Fruit fly (Drosophila melanogaster): Measurements from ENCODE around the gene CG15011.

Gene CG15011

dm6 chr3L:4232227-4232626, 26.7 kb downstream of the CG15011 start:
- TF ChIP-seq CG11294 (GFP tag; IDR thresholded peaks at IDR 0.05) (no peak), CG1621 (tag; optimal IDR thresholded peaks at IDR 0.05) (peak; percentile 22)

DNA sequence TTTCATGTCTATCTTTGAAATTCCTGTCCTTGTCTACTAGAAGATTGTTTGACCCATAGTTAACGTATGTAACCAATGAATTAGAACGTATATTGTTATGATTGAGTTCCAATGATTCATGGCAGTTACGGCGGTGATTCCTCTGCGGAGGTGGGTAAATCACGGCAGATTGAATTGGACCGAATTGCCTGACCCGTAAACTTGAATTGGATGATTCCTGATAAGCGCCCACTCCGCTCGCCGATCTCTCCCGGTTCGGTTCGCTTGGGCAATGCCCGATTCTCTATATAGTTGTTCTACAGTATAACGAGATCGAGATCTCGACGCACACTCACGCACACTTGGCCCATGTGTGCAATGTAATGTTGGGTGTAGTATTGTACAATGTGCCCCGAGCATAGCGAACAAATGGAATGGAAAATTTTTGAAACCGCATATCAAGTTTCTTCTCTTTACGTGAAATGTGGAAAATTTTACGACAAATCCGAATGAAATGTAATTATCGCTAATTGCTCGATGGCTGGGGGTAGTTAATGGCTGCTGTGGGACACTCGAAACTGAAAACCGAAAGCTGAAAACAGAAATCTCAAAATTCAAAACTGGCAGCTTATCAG, 27.4 kb downstream of the CG15011 start:
- TF ChIP-seq svp (GFP tag) (peak; percentile 96), Eip78C (GFP tag) (no peak)

dm6 chr3L:4230357-4230901, 28.5 kb downstream of the CG15011 start:
- peak; percentile 92 for TF ChIP-seq Lpt (GFP tag; optimal IDR thresholded peaks at IDR 0.05)
- no peak for TF ChIP-seq Hr38 (GFP tag; optimal IDR thresholded peaks at IDR 0.05)
- TF ChIP-seq CG4318 (GFP tag; optimal IDR thresholded peaks at IDR 0.05), result peak; percentile 93
- TF ChIP-seq CG6792 (GFP tag; optimal IDR thresholded peaks at IDR 0.05), result peak; percentile 83
- peak; percentile 36 for TF ChIP-seq fkh (GFP tag; optimal IDR thresholded peaks at IDR 0.05)
- peak; percentile 97 for TF ChIP-seq Hr4 (GFP tag; optimal IDR thresholded peaks at IDR 0.05)
- peak; percentile 66 for TF ChIP-seq Met (GFP tag; optimal IDR thresholded peaks at IDR 0.05)
- peak; percentile 91 for TF ChIP-seq CG6276 (GFP tag; optimal IDR thresholded peaks at IDR 0.05)
- peak; percentile 33 for TF ChIP-seq Smox (GFP tag; optimal IDR thresholded peaks at IDR 0.05)
- TF ChIP-seq vri (GFP tag; optimal IDR thresholded peaks at IDR 0.05), result no peak
- TF ChIP-seq CG8319 (GFP tag; optimal IDR thresholded peaks at IDR 0.05), result peak; percentile 82
- TF ChIP-seq topi (GFP tag; optimal IDR thresholded peaks at IDR 0.05), result peak; percentile 72
- TF ChIP-seq Blimp-1 (GFP tag; optimal IDR thresholded peaks at IDR 0.05), result no peak
- TF ChIP-seq achi (GFP tag; optimal IDR thresholded peaks at IDR 0.05), result peak; percentile 89
- peak; percentile 93 for TF ChIP-seq pdm3 (GFP tag; optimal IDR thresholded peaks at IDR 0.05)
- TF ChIP-seq Ets21C (GFP tag; optimal IDR thresholded peaks at IDR 0.05), result no peak
- peak; percentile 73 for TF ChIP-seq CG11294 (GFP tag; IDR thresholded peaks at IDR 0.05)
- peak; percentile 86 to 92 for TF ChIP-seq salr (GFP tag; optimal IDR thresholded peaks at IDR 0.05)
- TF ChIP-seq Hr39 (GFP tag; optimal IDR thresholded peaks at IDR 0.05), result peak; percentile 64
- peak; percentile 93 for TF ChIP-seq fd59A (GFP tag; optimal IDR thresholded peaks at IDR 0.05)
- TF ChIP-seq Eip93F (GFP tag; optimal IDR thresholded peaks at IDR 0.05), result no peak
- peak; percentile 93 for TF ChIP-seq CG15336 (GFP tag; IDR thresholded peaks at IDR 0.05)
- peak; percentile 75 for TF ChIP-seq svp (GFP tag)
- TF ChIP-seq eg (GFP tag; IDR thresholded peaks at IDR 0.05), result peak; percentile 90
- peak; percentile 67 for TF ChIP-seq esn (GFP tag; optimal IDR thresholded peaks at IDR 0.05)
- TF ChIP-seq Sox102F (GFP tag; optimal IDR thresholded peaks at IDR 0.05), result peak; percentile 39
- peak; percentile 94 for TF ChIP-seq OdsH (GFP tag; optimal IDR thresholded peaks at IDR 0.05)
- peak; percentile 52 for TF ChIP-seq CG31627 (GFP tag; optimal IDR thresholded peaks at IDR 0.05)
- peak; percentile 93 for TF ChIP-seq spab (GFP tag; optimal IDR thresholded peaks at IDR 0.05)
- TF ChIP-seq CG7368 (GFP tag; optimal IDR thresholded peaks at IDR 0.05), result peak; percentile 88
- TF ChIP-seq dsx (GFP tag; optimal IDR thresholded peaks at IDR 0.05; ENCODE audit: poor library complexity, severe bottlenecking), result peak; percentile 89
- TF ChIP-seq cyc (GFP tag; optimal IDR thresholded peaks at IDR 0.05), result peak; percentile 65
- peak; percentile 86 for TF ChIP-seq CG16779 (tag; optimal IDR thresholded peaks at IDR 0.05)
- peak; percentile 87 for TF ChIP-seq CG9139 (GFP tag; optimal IDR thresholded peaks at IDR 0.05)
- peak; percentile 54 for TF ChIP-seq lz (GFP tag; optimal IDR thresholded peaks at IDR 0.05)
- TF ChIP-seq CG11902 (GFP tag; optimal IDR thresholded peaks at IDR 0.05), result peak; percentile 79
- TF ChIP-seq CG6163 (GFP tag; IDR thresholded peaks at IDR 0.05), result peak; percentile 87
- peak; percentile 90 for TF ChIP-seq acj6 (GFP tag; optimal IDR thresholded peaks at IDR 0.05)
- peak; percentile 55 for TF ChIP-seq fd85E (GFP tag; optimal IDR thresholded peaks at IDR 0.05)
- peak; percentile 85 for TF ChIP-seq Gug (GFP tag; IDR thresholded peaks at IDR 0.05)
- TF ChIP-seq CG6808 (GFP tag; optimal IDR thresholded peaks at IDR 0.05), result peak; percentile 95
- TF ChIP-seq CG32006 (GFP tag; optimal IDR thresholded peaks at IDR 0.05), result peak; percentile 97
- TF ChIP-seq CG34406 (GFP tag; optimal IDR thresholded peaks at IDR 0.05), result peak; percentile 81
- TF ChIP-seq CG10669 (GFP tag; optimal IDR thresholded peaks at IDR 0.05), result peak; percentile 93
- peak; percentile 93 for TF ChIP-seq CG3919 (GFP tag; optimal IDR thresholded peaks at IDR 0.05)
